Worm (Caenorhabditis elegans) whole organism, early embryonic: Measurements from ENCODE around the gene acr-25.

Source experiments
- F13C5.2 ChIP-seq: sonication (generic microtip); optimal IDR thresholded peaks from 2 replicates; lab custom pipeline; 2017; ENCODE audit warnings: mild to moderate bottlenecking, missing genetic modification characterization, inconsistent platforms, missing compliant biosample characterization
- ama-1 ChIP-seq: fragments of 150-350 bp; optimal IDR thresholded peaks from 2 replicates; lab custom pipeline; 2014
- ceh-36 ChIP-seq: sonication (generic microtip); optimal IDR thresholded peaks from 2 replicates; lab custom pipeline; 2016; ENCODE audit warnings: missing genetic modification characterization, inconsistent platforms, missing compliant biosample characterization
- hnd-1 ChIP-seq: sonication (generic microtip); optimal IDR thresholded peaks from 2 replicates; lab custom pipeline; 2016; ENCODE audit warnings: missing genetic modification characterization, missing compliant biosample characterization
- scrt-1 ChIP-seq: fragments of 200-800 bp; sonication (Bioruptor generic); IDR thresholded peaks from 2 replicates; pipeline ENCODE4 v1.3.6; 2022; ENCODE audit warnings: missing genetic modification characterization, missing compliant biosample characterization

DNA sequence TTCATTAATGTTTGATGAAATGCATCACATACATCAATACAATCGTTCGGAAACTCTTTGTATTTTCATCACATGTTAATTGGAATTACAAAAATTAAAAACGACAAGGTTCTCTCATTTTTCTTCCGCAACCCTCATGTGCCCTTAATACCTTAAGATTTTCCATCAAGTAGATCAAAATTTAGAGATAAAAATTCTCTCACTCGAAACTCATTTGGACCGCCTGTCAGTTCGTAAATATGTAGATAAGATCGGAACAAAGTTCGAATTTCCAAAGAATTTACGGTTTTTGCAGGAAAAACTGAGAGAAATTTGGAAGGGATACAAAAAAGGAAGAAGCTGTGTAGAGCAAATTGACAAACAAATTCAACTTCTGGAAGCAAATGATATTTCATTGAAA is 32.0 kb downstream of the acr-25 start:
- TF ChIP-seq hnd-1 (tag; lab: Kevin White, UChicago) (no peak), ama-1 (no peak), ceh-36 (tag; lab: Kevin White, UChicago) (no peak), F13C5.2 (tag; lab: Kevin White, UChicago) (no peak), scrt-1 (GFP tag; lab: Robert Waterston, UW) (no peak)
